Worm (Caenorhabditis elegans): Measurements from ENCODE around the gene set-16.

DNA sequence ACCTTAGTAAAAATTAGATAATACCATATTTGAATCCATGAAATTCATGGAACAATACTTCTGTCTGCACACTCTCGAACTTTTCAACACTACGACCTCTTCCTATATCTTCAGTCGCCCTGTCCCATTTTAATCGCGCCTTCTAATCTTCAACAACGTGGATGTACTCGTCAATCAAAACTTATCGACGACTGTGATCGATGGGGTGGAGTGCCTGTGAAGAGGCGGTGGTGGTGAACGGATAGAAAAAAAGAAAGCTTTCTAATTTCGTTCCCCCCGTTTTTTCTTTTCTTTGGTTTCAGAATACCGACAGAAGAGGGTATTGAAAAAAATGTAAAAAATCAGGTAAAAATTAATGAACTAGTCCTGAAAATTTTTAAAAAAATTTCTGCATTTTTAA lies 15.3 kb downstream of the set-16 start:
- TF ChIP-seq blmp-1 (tag; optimal IDR thresholded peaks at IDR 0.05) (no peak), snpc-4 (tag; optimal IDR thresholded peaks at IDR 0.05) (no peak), ztf-11 (tag; optimal IDR thresholded peaks at IDR 0.05) (no peak), elt-3 (tag; optimal IDR thresholded peaks at IDR 0.05) (no peak), elt-1 (tag; optimal IDR thresholded peaks at IDR 0.05; ENCODE audit: borderline replicate concordance, insufficient read depth) (no peak), sem-2 (GFP tag; optimal IDR thresholded peaks at IDR 0.05) (no peak), lsy-2 (tag; optimal IDR thresholded peaks at IDR 0.05) (no peak), bed-3 (GFP tag; optimal IDR thresholded peaks at IDR 0.05) (no peak), nhr-28 (tag; optimal IDR thresholded peaks at IDR 0.05) (no peak), cnd-1 (tag; optimal IDR thresholded peaks at IDR 0.05) (no peak), nhr-76 (tag; optimal IDR thresholded peaks at IDR 0.05) (no peak), nhr-237 (tag; optimal IDR thresholded peaks at IDR 0.05) (no peak), pha-4 (tag; optimal IDR thresholded peaks at IDR 0.05) (no peak), nhr-2 (tag; optimal IDR thresholded peaks at IDR 0.05) (no peak)
